Worm (Caenorhabditis elegans): ENCODE measurements around the gene nhr-91.
A peak's percentile ranks its signal among the peaks of the same experiment; 100 is the strongest.

The nhr-91 gene

DNA sequence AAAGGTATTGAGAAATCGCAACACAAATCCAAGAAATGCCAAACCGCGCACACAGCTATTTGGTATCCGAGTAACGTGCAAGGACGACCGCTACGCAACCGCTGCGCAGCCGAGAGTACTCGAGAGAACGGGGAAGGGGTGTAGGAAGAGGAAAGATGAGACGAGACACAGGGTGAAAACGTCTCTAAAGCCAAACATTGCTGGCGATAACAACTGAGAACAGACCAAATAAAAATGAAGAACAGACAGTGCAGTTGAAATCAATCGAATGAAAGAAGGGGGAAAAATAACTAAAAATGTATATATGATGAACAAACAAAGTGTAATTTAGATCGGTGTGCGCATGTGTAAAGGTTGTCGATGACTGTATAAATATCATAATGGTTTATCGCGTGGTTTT is 27.9 kb upstream of the nhr-91 start (continued):
- TF ChIP-seq unc-39 (tag; optimal IDR thresholded peaks at IDR 0.05) (no peak), snpc-4 (tag; optimal IDR thresholded peaks at IDR 0.05) (no peak), R02D3.7 (tag; optimal IDR thresholded peaks at IDR 0.05) (no peak), egl-27 (tag; optimal IDR thresholded peaks at IDR 0.05) (no peak), nhr-21 (tag; optimal IDR thresholded peaks at IDR 0.05) (no peak), lsy-2 (tag; optimal IDR thresholded peaks at IDR 0.05) (no peak), aly-2 (tag; optimal IDR thresholded peaks at IDR 0.05) (no peak), sma-3 (GFP tag; optimal IDR thresholded peaks at IDR 0.05) (peak; percentile 33), dmd-4 (tag; optimal IDR thresholded peaks at IDR 0.05) (no peak)

DNA sequence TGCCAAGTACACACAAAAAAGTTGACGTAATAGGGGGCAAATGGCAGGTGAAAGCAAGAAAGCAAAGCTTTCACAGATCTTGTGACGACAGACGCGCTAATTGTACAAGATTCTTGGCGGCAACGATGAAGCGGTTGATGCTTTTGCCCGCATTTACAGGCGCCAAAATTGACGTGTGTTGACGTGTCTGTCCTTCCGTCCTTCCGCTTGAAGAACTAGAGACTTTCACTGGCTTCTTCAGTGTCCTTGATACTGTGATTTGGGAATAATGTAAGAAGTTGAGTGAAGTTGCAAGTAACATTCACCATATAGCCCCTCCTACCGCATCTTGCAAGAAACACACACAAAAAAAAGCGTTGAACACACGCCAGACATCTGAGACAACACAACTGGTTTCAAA is 25.4 kb upstream of the nhr-91 start, which contains the start of gene jud-4:
TSS of gene jud-4 (plus strand) at position 376 of the 400 bp plus-strand sequence.
- TF ChIP-seq F13H6.1 (tag; optimal IDR thresholded peaks at IDR 0.05) (peak; percentile 33), ztf-11 (tag; optimal IDR thresholded peaks at IDR 0.05) (no peak), peb-1 (tag; optimal IDR thresholded peaks at IDR 0.05) (no peak), blmp-1 (tag; optimal IDR thresholded peaks at IDR 0.05; ENCODE audit: insufficient read depth) (peak; percentile 60), unc-62 (GFP tag; optimal IDR thresholded peaks at IDR 0.05) (no peak), mab-5 (tag; optimal IDR thresholded peaks at IDR 0.05) (no peak), nhr-25 (tag; optimal IDR thresholded peaks at IDR 0.05) (peak; percentile 55)

- TF ChIP-seq nhr-6 (tag; optimal IDR thresholded peaks at IDR 0.05): no peak
- TF ChIP-seq snpc-4 (tag; optimal IDR thresholded peaks at IDR 0.05): peak; percentile 58
- TF ChIP-seq nhr-11 (tag; optimal IDR thresholded peaks at IDR 0.05): no peak
- TF ChIP-seq lin-39 (tag; optimal IDR thresholded peaks at IDR 0.05): no peak
Observed at ce11 chrX:15285554-15285953, 23.6 kb upstream of the nhr-91 start.

DNA sequence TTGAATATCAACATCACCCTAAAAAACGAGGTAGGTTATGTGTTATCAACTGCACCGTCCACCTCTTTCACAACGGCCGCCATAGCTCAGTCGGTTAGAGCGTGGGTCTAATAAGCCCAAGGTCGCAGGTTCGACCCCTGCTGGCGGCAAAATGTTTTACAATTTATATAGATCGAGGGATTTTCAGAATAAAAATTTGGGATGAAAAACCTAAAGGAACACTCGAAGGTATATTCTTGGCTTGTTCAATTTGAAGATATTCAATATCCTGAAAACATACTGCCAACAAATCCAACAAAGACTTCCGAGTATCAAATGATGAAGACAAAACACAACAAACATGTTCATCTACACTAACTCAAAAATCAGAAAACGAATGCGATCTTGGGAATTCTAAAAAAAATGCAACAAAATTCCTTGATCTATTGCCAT is 11.8 kb upstream of the nhr-91 start:
- TF ChIP-seq nhr-129 (tag; optimal IDR thresholded peaks at IDR 0.05): peak; percentile 10
- TF ChIP-seq unc-55 (GFP tag; optimal IDR thresholded peaks at IDR 0.05): no peak
- TF ChIP-seq F13H6.1 (tag; optimal IDR thresholded peaks at IDR 0.05): peak; percentile 23
- TF ChIP-seq lin-11 (tag; optimal IDR thresholded peaks at IDR 0.05): no peak
- peak; percentile 40 for TF ChIP-seq nhr-21 (tag; optimal IDR thresholded peaks at IDR 0.05)
- TF ChIP-seq ZK546.5 (tag; optimal IDR thresholded peaks at IDR 0.05): no peak
- no peak for TF ChIP-seq ceh-82 (tag; optimal IDR thresholded peaks at IDR 0.05)
- TF ChIP-seq crh-2 (tag; optimal IDR thresholded peaks at IDR 0.05): peak; percentile 18
- peak; percentile 50 for TF ChIP-seq Y55F3AM.14 (GFP tag; optimal IDR thresholded peaks at IDR 0.05)
- TF ChIP-seq lsy-2 (tag; optimal IDR thresholded peaks at IDR 0.05): peak in 1 of 2 experiments; percentile 16
- peak; percentile 26 for TF ChIP-seq lin-13 (GFP tag; optimal IDR thresholded peaks at IDR 0.05)
- TF ChIP-seq sma-3 (GFP tag; optimal IDR thresholded peaks at IDR 0.05): peak; percentile 50
- no peak for TF ChIP-seq ceh-16 (tag; optimal IDR thresholded peaks at IDR 0.05)
- peak; percentile 37 for TF ChIP-seq fos-1 (tag; optimal IDR thresholded peaks at IDR 0.05)
- peak; percentile 46 for TF ChIP-seq sma-9 (GFP tag; optimal IDR thresholded peaks at IDR 0.05)
- TF ChIP-seq sma-9 (tag; optimal IDR thresholded peaks at IDR 0.05): no peak

DNA sequence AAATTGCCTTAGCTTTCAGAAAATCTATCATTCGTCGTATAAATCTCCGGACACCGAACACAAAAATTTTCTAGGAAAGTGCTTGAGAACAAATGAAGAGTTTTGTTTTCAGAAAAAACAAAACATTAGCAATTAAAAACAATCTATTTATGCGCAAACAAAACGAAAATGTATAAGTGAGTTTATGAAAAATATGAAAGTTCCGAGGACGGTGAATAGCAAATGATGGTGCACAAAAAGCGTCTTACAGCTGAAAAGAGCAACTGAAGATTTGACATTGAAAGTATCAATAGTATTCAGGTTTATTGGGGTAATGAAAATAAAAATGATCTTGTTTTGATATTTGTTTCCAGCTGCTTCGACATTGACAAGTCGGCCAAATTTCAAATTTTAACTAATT is 9.2 kb upstream of the nhr-91 start:
- no peak for TF ChIP-seq nhr-237 (tag; optimal IDR thresholded peaks at IDR 0.05)
- TF ChIP-seq ceh-16 (tag; optimal IDR thresholded peaks at IDR 0.05): no peak
- TF ChIP-seq F13H6.1 (tag; optimal IDR thresholded peaks at IDR 0.05): no peak
- TF ChIP-seq dmd-4 (tag; optimal IDR thresholded peaks at IDR 0.05): no peak
- no peak for TF ChIP-seq aly-2 (tag; optimal IDR thresholded peaks at IDR 0.05)
- no peak for TF ChIP-seq nhr-11 (tag; optimal IDR thresholded peaks at IDR 0.05)
- TF ChIP-seq ztf-1 (GFP tag; conservative IDR thresholded peaks at IDR 0.05): no peak
- TF ChIP-seq mdl-1 (tag; optimal IDR thresholded peaks at IDR 0.05): no peak
- no peak for TF ChIP-seq nhr-129 (tag; optimal IDR thresholded peaks at IDR 0.05)
- TF ChIP-seq C34F6.9 (tag; optimal IDR thresholded peaks at IDR 0.05): no peak
- no peak for TF ChIP-seq nhr-6 (tag; optimal IDR thresholded peaks at IDR 0.05)
- no peak for TF ChIP-seq R02D3.7 (tag; optimal IDR thresholded peaks at IDR 0.05)
- TF ChIP-seq lin-39 (tag; optimal IDR thresholded peaks at IDR 0.05): no peak
- TF ChIP-seq blmp-1 (tag; optimal IDR thresholded peaks at IDR 0.05; ENCODE audit: insufficient read depth): no peak
- no peak for TF ChIP-seq mab-5 (tag; optimal IDR thresholded peaks at IDR 0.05)
- TF ChIP-seq sma-9 (GFP tag; optimal IDR thresholded peaks at IDR 0.05): no peak
- no peak for TF ChIP-seq sma-9 (tag; optimal IDR thresholded peaks at IDR 0.05)
- TF ChIP-seq ama-1 (optimal IDR thresholded peaks at IDR 0.05): no peak
- TF ChIP-seq gmeb-1 (tag; optimal IDR thresholded peaks at IDR 0.05): no peak
- TF ChIP-seq ceh-82 (tag; optimal IDR thresholded peaks at IDR 0.05): no peak
